Fruit fly (Drosophila melanogaster) whole organism, wandering third instar larva: Measurements from ENCODE around the gene ca.

Experiments used
- Hnf4 ChIP-seq: fragments of 200-800 bp; sonication (Bioruptor generic); optimal IDR thresholded peaks from 2 replicates; lab custom pipeline; 2016; ENCODE audit warnings: missing biosample characterization, mild to moderate bottlenecking, missing genetic modification characterization
- br ChIP-seq: fragments of 200-800 bp; sonication (Bioruptor generic); optimal IDR thresholded peaks from 2 replicates; lab custom pipeline; 2016; ENCODE audit warnings: missing biosample characterization, missing genetic modification characterization
- dsf ChIP-seq: sonication (Bioruptor generic); optimal IDR thresholded peaks from 2 replicates; lab custom pipeline; 2016; ENCODE audit warnings: missing biosample characterization, missing genetic modification characterization, borderline replicate concordance
- h ChIP-seq: fragments of 200-800 bp; sonication (Bioruptor generic); optimal IDR thresholded peaks from 3 replicates; lab custom pipeline; 2016; ENCODE audit warnings: missing biosample characterization, mild to moderate bottlenecking, missing genetic modification characterization
- jim ChIP-seq: fragments of 175-275, 200-325 bp; sonication (Bioruptor generic); optimal IDR thresholded peaks from 2 replicates; lab custom pipeline; 2016; ENCODE audit warnings: missing biosample characterization, mild to moderate bottlenecking, missing genetic modification characterization
- lola ChIP-seq: fragments of >200 bp; optimal IDR thresholded peaks from 2 replicates; lab custom pipeline; 2017; ENCODE audit warnings: missing biosample characterization, missing genetic modification characterization
- psq ChIP-seq: fragments of 200-800 bp; sonication (Bioruptor generic); optimal IDR thresholded peaks from 3 replicates; lab custom pipeline; 2017; ENCODE audit warnings: missing biosample characterization, mild to moderate bottlenecking, missing genetic modification characterization, moderate library complexity

DNA sequence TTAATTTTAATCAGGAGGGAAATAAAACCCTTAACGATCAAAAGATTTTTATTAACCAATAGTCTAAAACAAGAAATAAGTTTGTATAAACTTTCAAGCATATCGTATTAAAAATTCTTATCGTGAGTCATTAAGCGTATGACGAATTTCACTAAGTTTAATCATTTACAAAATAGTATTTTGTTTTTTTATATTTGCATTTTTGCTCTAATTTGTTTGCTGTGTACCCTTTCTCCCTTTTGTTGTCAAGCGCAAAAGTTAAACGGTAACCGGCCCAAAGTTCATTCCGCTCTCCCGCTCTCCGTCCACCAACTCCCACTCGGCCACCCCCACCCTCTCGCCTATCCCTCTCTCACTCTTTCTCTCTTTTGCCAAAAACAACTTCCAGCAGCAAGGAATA lies 42.8 kb upstream of the ca start:
- peak; percentile 21 for TF ChIP-seq psq (GFP tag; lab: Kevin White, UChicago)
- no peak for TF ChIP-seq jim (GFP tag; lab: Kevin White, UChicago)
- peak; percentile 22 for TF ChIP-seq h (GFP tag; lab: Kevin White, UChicago)
- TF ChIP-seq lola (GFP tag; lab: Kevin White, UChicago) = no peak
- no peak for TF ChIP-seq dsf (GFP tag; lab: Kevin White, UChicago)
- peak; percentile 58 for TF ChIP-seq Hnf4 (GFP tag; lab: Kevin White, UChicago)
- TF ChIP-seq br (GFP tag; lab: Kevin White, UChicago) = no peak
